Worm (Caenorhabditis elegans) whole organism, L4 larva: ENCODE results near the gene C06E4.8.
A peak's percentile ranks its signal among the peaks of the same experiment; 100 is the strongest.

Source experiments
- F26F4.8 ChIP-seq: fragments of 200-800 bp; sonication (Bioruptor generic); conservative IDR thresholded peaks from 2 replicates; pipeline ENCODE4 v1.3.6; 2022; ENCODE audit warnings: missing genetic modification characterization, missing compliant biosample characterization
- R02D3.7 ChIP-seq: fragments of 150-350 bp; sonication (generic microtip); optimal IDR thresholded peaks from 3 replicates; lab custom pipeline; 2014; ENCODE audit warnings: missing biosample characterization, missing genetic modification characterization
- Y48G9A.11 ChIP-seq: fragments of 200-800 bp; sonication (Bioruptor generic); IDR thresholded peaks from 2 replicates; pipeline ENCODE4 v1.3.6; 2022; ENCODE audit warnings: missing genetic modification reagents, missing genetic modification characterization, missing compliant biosample characterization
- Y75B8A.6 ChIP-seq: fragments of 200-800 bp; sonication (Bioruptor generic); IDR thresholded peaks from 2 replicates; pipeline ENCODE4 v1.3.6; 2022; ENCODE audit warnings: missing genetic modification reagents, missing genetic modification characterization, missing compliant biosample characterization
- aha-1 ChIP-seq: fragments of 150-350 bp; peaks from one replicate; lab custom pipeline; 2014; ENCODE audit warnings: missing biosample characterization, missing genetic modification characterization
- aly-2 ChIP-seq: sonication (generic microtip); optimal IDR thresholded peaks from 2 replicates; lab custom pipeline; 2018; ENCODE audit warnings: missing biosample characterization, missing genetic modification characterization
- attf-4 ChIP-seq: sonication (generic microtip); optimal IDR thresholded peaks from 3 replicates; lab custom pipeline; 2017; ENCODE audit warnings: missing biosample characterization, missing genetic modification characterization
- daf-16 ChIP-seq, 3 experiments: sonication (generic microtip); optimal IDR thresholded peaks; 2 replicates each; lab custom pipeline; 2016 to 2017; ENCODE audit warnings: missing genetic modification characterization in 3 of 3, missing genetic modification reagents in 3 of 3, mild to moderate bottlenecking in 2 of 3, missing compliant biosample characterization in 2 of 3, missing biosample characterization in 1 of 3, moderate library complexity in 1 of 3
- daf-19 ChIP-seq: fragments of 200-800 bp; sonication (Bioruptor generic); conservative IDR thresholded peaks from 2 replicates; pipeline ENCODE4 v1.3.6; 2022; ENCODE audit warnings: missing genetic modification characterization, missing compliant biosample characterization
- dmd-6 ChIP-seq: fragments of 200-800 bp; sonication (Bioruptor generic); IDR thresholded peaks from 2 replicates; pipeline ENCODE4 v1.3.6; 2022; ENCODE audit warnings: missing genetic modification reagents, missing genetic modification characterization, missing compliant biosample characterization
- dmd-9 ChIP-seq: fragments of 200-800 bp; sonication (Bioruptor generic); IDR thresholded peaks from 2 replicates; pipeline ENCODE4 v1.3.6; 2022; ENCODE audit warnings: missing genetic modification reagents, missing genetic modification characterization, missing compliant biosample characterization
- dpl-1 ChIP-seq: fragments of 150-350 bp; optimal IDR thresholded peaks from 2 replicates; lab custom pipeline; 2014; ENCODE audit warnings: missing biosample characterization, missing genetic modification reagents, missing genetic modification characterization
- dve-1 ChIP-seq: sonication (generic microtip); optimal IDR thresholded peaks from 2 replicates; lab custom pipeline; 2017; ENCODE audit warnings: antibody characterized with exemption, mild to moderate bottlenecking, missing genetic modification characterization, missing compliant biosample characterization; ENCODE audit not compliant: insufficient read depth
- fkh-10 ChIP-seq: fragments of 150-350 bp; optimal IDR thresholded peaks from 2 replicates; lab custom pipeline; 2014; ENCODE audit warnings: missing biosample characterization, missing genetic modification reagents, missing genetic modification characterization
- fos-1 ChIP-seq: fragments of 150-350 bp; optimal IDR thresholded peaks from 2 replicates; lab custom pipeline; 2014; ENCODE audit warnings: missing biosample characterization, missing genetic modification characterization
- hlh-11 ChIP-seq: fragments of 200-800 bp; sonication (Bioruptor generic); optimal IDR thresholded peaks from 2 replicates; lab custom pipeline; 2018; ENCODE audit warnings: mild to moderate bottlenecking, missing genetic modification characterization, missing compliant biosample characterization
- lin-1 ChIP-seq: fragments of 200-800 bp; sonication (Bioruptor generic); IDR thresholded peaks from 2 replicates; pipeline ENCODE4 v1.3.6; 2022; ENCODE audit warnings: missing genetic modification reagents, missing genetic modification characterization, missing compliant biosample characterization
- lir-3 ChIP-seq: sonication (generic microtip); optimal IDR thresholded peaks from 2 replicates; lab custom pipeline; 2016; ENCODE audit warnings: mild to moderate bottlenecking, missing genetic modification characterization, missing compliant biosample characterization
- madf-5 ChIP-seq, 2 experiments: fragments of 200-800 bp; sonication (Bioruptor generic); IDR thresholded peaks; 2 replicates each; pipeline ENCODE4 v1.3.6; 2022; ENCODE audit warnings: missing compliant biosample characterization in 2 of 2, missing genetic modification characterization in 2 of 2
- nhr-11 ChIP-seq: fragments of 150-350 bp; optimal IDR thresholded peaks from 2 replicates; lab custom pipeline; 2014; ENCODE audit warnings: missing biosample characterization, missing genetic modification characterization
- nhr-237 ChIP-seq: sonication (generic microtip); optimal IDR thresholded peaks from 2 replicates; lab custom pipeline; 2017; ENCODE audit warnings: missing biosample characterization, missing genetic modification characterization
- nhr-28 ChIP-seq: fragments of 150-350 bp; optimal IDR thresholded peaks from 2 replicates; lab custom pipeline; 2014; ENCODE audit warnings: missing biosample characterization, missing genetic modification characterization
- nhr-76 ChIP-seq: fragments of 150-350 bp; optimal IDR thresholded peaks from 2 replicates; lab custom pipeline; 2014; ENCODE audit warnings: missing biosample characterization, missing genetic modification characterization
- nhr-77 ChIP-seq: fragments of 150-350 bp; optimal IDR thresholded peaks from 2 replicates; lab custom pipeline; 2014; ENCODE audit warnings: missing biosample characterization, missing genetic modification characterization
- pha-4 ChIP-seq, 2 experiments: fragments of 150-350 bp in 1 of 2; fragments of 200-800 bp in 1 of 2; sonication (Bioruptor generic) in 1 of 2; IDR thresholded peaks in 1 of 2; optimal IDR thresholded peaks in 1 of 2; 2 replicates each; pipeline versions ENCODE4 v1.3.6 to Lab custom; 2014 to 2022; ENCODE audit warnings: missing genetic modification characterization in 2 of 2, missing genetic modification reagents in 2 of 2, missing biosample characterization in 1 of 2, missing compliant biosample characterization in 1 of 2
- pqm-1 ChIP-seq: sonication (generic microtip); optimal IDR thresholded peaks from 2 replicates; lab custom pipeline; 2017; ENCODE audit warnings: missing biosample characterization, missing genetic modification characterization
- sdz-12 ChIP-seq: fragments of 200-800 bp; sonication (Bioruptor generic); optimal IDR thresholded peaks from 2 replicates; lab custom pipeline; 2018; ENCODE audit warnings: mild to moderate bottlenecking, missing genetic modification characterization, missing compliant biosample characterization
- snpc-1.2 ChIP-seq: fragments of 200-800 bp; sonication (Bioruptor generic); IDR thresholded peaks from 2 replicates; pipeline ENCODE4 v1.3.6; 2022; ENCODE audit warnings: missing genetic modification reagents, missing genetic modification characterization, missing compliant biosample characterization
- spr-3 ChIP-seq: fragments of 200-800 bp; sonication (Bioruptor generic); optimal IDR thresholded peaks from 2 replicates; lab custom pipeline; 2018; ENCODE audit warnings: mild to moderate bottlenecking, missing genetic modification characterization, missing compliant biosample characterization
- tra-1 ChIP-seq: fragments of 200-800 bp; sonication (Bioruptor generic); IDR thresholded peaks from 2 replicates; pipeline ENCODE4 v1.3.6; 2022; ENCODE audit warnings: missing genetic modification reagents, missing genetic modification characterization, missing compliant biosample characterization
- unc-130 ChIP-seq: sonication (generic microtip); optimal IDR thresholded peaks from 2 replicates; lab custom pipeline; 2016; ENCODE audit warnings: missing genetic modification reagents, missing genetic modification characterization, missing compliant biosample characterization
- unc-62 ChIP-seq, 3 experiments: fragments of 150-350 bp in 1 of 3; sonication (generic microtip); optimal IDR thresholded peaks in 2 of 3; peaks in 1 of 3; 1 replicate in 1 of 3; 2 replicates in 2 of 3; lab custom pipeline; 2014 to 2017; ENCODE audit warnings: missing biosample characterization in 3 of 3, missing genetic modification characterization in 3 of 3, missing genetic modification reagents in 3 of 3, missing genotype in 1 of 3
- vab-7 ChIP-seq: fragments of 200-800 bp; sonication (Bioruptor generic); IDR thresholded peaks from 2 replicates; pipeline ENCODE4 v1.3.6; 2022; ENCODE audit warnings: missing genetic modification reagents, missing genetic modification characterization, missing compliant biosample characterization
- zip-2 ChIP-seq: fragments of 150-350 bp; optimal IDR thresholded peaks from 2 replicates; lab custom pipeline; 2014; ENCODE audit warnings: missing biosample characterization, missing genetic modification characterization
- ztf-11 ChIP-seq: fragments of 150-350 bp; optimal IDR thresholded peaks from 2 replicates; lab custom pipeline; 2014; ENCODE audit warnings: missing biosample characterization, missing genetic modification characterization

Gene C06E4.8

DNA sequence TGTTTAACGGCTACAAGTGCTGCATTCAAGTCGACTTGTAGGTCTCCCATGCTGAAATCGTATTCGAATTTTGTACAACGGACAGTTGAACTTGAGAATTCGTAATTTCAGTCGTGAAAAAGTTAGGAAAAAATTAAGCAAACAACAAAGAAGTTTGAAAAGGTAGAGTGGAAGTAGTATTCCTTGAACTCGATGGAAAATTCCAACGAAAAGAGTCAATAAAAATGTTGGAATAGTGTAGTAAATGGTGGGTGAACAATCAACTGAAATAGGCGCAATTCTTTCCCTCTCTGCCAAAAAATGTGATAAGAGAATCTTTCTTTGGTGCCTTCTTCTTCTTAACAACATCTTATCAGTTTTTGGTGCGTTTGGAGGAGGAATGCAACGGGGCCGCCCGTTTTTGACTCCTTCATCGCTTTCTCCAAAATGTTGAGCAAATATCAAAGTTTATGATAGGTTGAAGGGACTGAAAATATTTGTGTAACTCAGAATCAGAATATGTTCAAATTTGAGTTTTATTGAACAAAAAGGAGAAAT is 41.0 kb upstream of the C06E4.8 start, which contains the start of gene ifo-1 (continued):
- TF ChIP-seq nhr-76 (tag; lab: Kevin White, UChicago) (no peak), hlh-11 (tag; lab: Kevin White, UChicago) (peak; percentile 67), zip-2 (tag; lab: Kevin White, UChicago) (no peak), nhr-77 (tag; lab: Kevin White, UChicago) (peak; percentile 31), tra-1 (GFP tag; lab: Robert Waterston, UW) (no peak), ztf-11 (tag; lab: Kevin White, UChicago) (no peak), dpl-1 (GFP tag; lab: Kevin White, UChicago) (no peak), R02D3.7 (tag; lab: Kevin White, UChicago) (no peak), nhr-11 (tag; lab: Kevin White, UChicago) (no peak), lin-1 (GFP tag; lab: Robert Waterston, UW) (peak; percentile 11; the same call in 1 of the 2 replicates), Y48G9A.11 (no peak), Y75B8A.6 (GFP tag; lab: Robert Waterston, UW) (no peak), snpc-1.2 (GFP tag; lab: Robert Waterston, UW) (no peak), fkh-10 (GFP tag; lab: Kevin White, UChicago) (no peak), dmd-6 (GFP tag; lab: Robert Waterston, UW) (peak; percentile 79), dmd-9 (no peak), unc-130 (GFP tag; lab: Kevin White, UChicago) (no peak), daf-16 (GFP tag; optimal IDR thresholded peaks at IDR 0.05; lab: Kevin White, UChicago) (no peak), daf-16 (tag; optimal IDR thresholded peaks at IDR 0.05; lab: Kevin White, UChicago) (peak; percentile 55), nhr-28 (peak; percentile 81), attf-4 (tag; lab: Kevin White, UChicago) (no peak), sdz-12 (GFP tag; lab: Kevin White, UChicago) (no peak), spr-3 (no peak), aly-2 (tag; lab: Kevin White, UChicago) (no peak), lir-3 (tag; lab: Kevin White, UChicago) (no peak), daf-19 (GFP tag; lab: Robert Waterston, UW) (no peak), vab-7 (GFP tag; lab: Robert Waterston, UW) (no peak), pqm-1 (tag; lab: Kevin White, UChicago) (peak; percentile 99)

DNA sequence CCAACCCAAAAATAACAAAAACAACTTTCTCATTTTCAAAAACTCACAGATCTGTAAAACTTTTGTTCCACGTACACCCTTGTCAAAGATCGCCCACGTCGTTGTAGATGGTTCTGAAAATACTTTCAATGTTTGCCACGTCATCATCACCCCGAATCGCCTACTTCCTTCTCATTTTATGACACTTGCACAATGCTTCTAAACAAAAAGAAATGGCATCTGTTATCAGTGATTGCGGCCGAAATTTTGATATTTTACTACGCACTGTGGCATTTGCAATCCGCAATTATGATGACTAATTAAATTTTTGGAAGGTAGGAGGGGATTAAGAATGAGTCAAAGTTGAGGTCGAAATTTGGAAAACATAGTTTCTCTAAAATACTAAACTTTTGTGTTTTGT is 40.0 kb upstream of the C06E4.8 start:
- TF ChIP-seq nhr-76 (tag; lab: Kevin White, UChicago) (no peak), daf-16 (GFP tag; optimal IDR thresholded peaks at IDR 0.05; lab: Kevin White, UChicago) (no peak), daf-16 (tag; optimal IDR thresholded peaks at IDR 0.05; lab: Kevin White, UChicago) (peak; percentile 50), nhr-237 (tag; lab: Kevin White, UChicago) (no peak), F26F4.8 (GFP tag; lab: Robert Waterston, UW) (no peak), dmd-6 (GFP tag; lab: Robert Waterston, UW) (peak; percentile 56), nhr-28 (peak; percentile 36), aha-1 (tag; lab: Kevin White, UChicago) (peak; percentile 62), madf-5 (GFP tag; IDR thresholded peaks at IDR 0.05; lab: Robert Waterston, UW) (no peak), pha-4 (GFP tag; IDR thresholded peaks at IDR 0.05; lab: Robert Waterston, UW) (no peak), pha-4 (tag; optimal IDR thresholded peaks at IDR 0.05; lab: Kevin White, UChicago) (no peak), pqm-1 (tag; lab: Kevin White, UChicago) (peak; percentile 77), hlh-11 (tag; lab: Kevin White, UChicago) (peak; percentile 31), unc-62 (GFP tag; optimal IDR thresholded peaks at IDR 0.05 in 1 of 2; lab: Kevin White, UChicago) (peak in 1 of 2 experiments; percentile 74), unc-62 (tag; optimal IDR thresholded peaks at IDR 0.05; lab: Kevin White, UChicago) (no peak), dve-1 (tag; lab: Kevin White, UChicago) (peak; percentile 37)

DNA sequence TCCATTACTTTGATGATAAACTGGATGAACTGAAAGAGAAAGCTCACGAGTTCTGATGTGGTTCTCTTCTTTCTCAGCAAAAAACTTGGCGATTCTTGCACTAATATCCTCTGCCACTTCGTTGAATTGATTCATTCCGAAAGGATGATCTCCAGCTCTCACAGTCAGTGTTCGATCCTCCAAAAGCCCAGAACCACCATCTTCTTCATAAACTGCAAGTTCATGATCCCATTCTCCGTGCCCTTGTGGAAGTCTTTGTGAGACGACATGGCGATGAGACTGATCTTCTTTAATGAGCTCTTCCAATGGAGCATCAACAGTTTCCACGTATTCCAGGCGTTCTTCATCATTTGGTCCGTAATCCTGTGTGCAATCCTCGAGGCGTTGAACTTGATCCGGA is 39.2 kb upstream of the C06E4.8 start:
- no peak for TF ChIP-seq fos-1 (tag; lab: Kevin White, UChicago)
- TF ChIP-seq unc-62 (GFP tag; optimal IDR thresholded peaks at IDR 0.05 in 1 of 2; lab: Kevin White, UChicago), result peak in 1 of 2 experiments; percentile 98
- TF ChIP-seq unc-62 (tag; optimal IDR thresholded peaks at IDR 0.05; lab: Kevin White, UChicago), result no peak
